Fruit fly (Drosophila melanogaster): ENCODE results near the gene FASN1.

FASN1 gene

dm6 chr2L:3039774-3040173 lies 16.6 kb upstream of the FASN1 start, which contains the start of the genes cnir and CG17221 (continued):
- TF ChIP-seq h (GFP tag; optimal IDR thresholded peaks at IDR 0.05): peak; percentile 85
- no peak for TF ChIP-seq Dfd (GFP tag; optimal IDR thresholded peaks at IDR 0.05)

dm6 chr2L:3041918-3042615 lies 14.3 kb upstream of the FASN1 start, which contains the start of gene CG17261:
TSS of gene CG17261 (plus strand) at chr2L:3042551.
- TF ChIP-seq OdsH (GFP tag; optimal IDR thresholded peaks at IDR 0.05): peak; percentile 43
- no peak for TF ChIP-seq Rel (GFP tag; optimal IDR thresholded peaks at IDR 0.05)
- TF ChIP-seq Rel (tag; optimal IDR thresholded peaks at IDR 0.05): peak; percentile 73
- TF ChIP-seq Dfd (GFP tag; optimal IDR thresholded peaks at IDR 0.05): no peak
- peak; percentile 24 for TF ChIP-seq rgr (GFP tag; optimal IDR thresholded peaks at IDR 0.05)
- peak; percentile 49 for TF ChIP-seq fru (GFP tag; optimal IDR thresholded peaks at IDR 0.05)
- TF ChIP-seq dl (GFP tag; optimal IDR thresholded peaks at IDR 0.05; ENCODE audit: insufficient read depth in 1 of 2, partially characterized antibody in 2 of 2): no peak
- peak; percentile 81 for TF ChIP-seq h (GFP tag; optimal IDR thresholded peaks at IDR 0.05)
- peak in 1 of 2 experiments; percentile 73 for TF ChIP-seq foxo (GFP tag; optimal IDR thresholded peaks at IDR 0.05)
- TF ChIP-seq br (GFP tag; optimal IDR thresholded peaks at IDR 0.05): peak; percentile 51
- peak; percentile 20 for TF ChIP-seq psq (GFP tag; optimal IDR thresholded peaks at IDR 0.05)
- TF ChIP-seq CG32264 (GFP tag; optimal IDR thresholded peaks at IDR 0.05): no peak
- no peak for TF ChIP-seq dsf (GFP tag; optimal IDR thresholded peaks at IDR 0.05; ENCODE audit: borderline replicate concordance)

- TF ChIP-seq Dif (GFP tag; optimal IDR thresholded peaks at IDR 0.05; ENCODE audit: partially characterized antibody) (no peak), Jra (GFP tag; optimal IDR thresholded peaks at IDR 0.05) (no peak), Sp1 (GFP tag; optimal IDR thresholded peaks at IDR 0.05) (no peak), Mio (GFP tag; optimal IDR thresholded peaks at IDR 0.05) (no peak), foxo (GFP tag; optimal IDR thresholded peaks at IDR 0.05) (no peak), CG9705 (GFP tag; optimal IDR thresholded peaks at IDR 0.05) (no peak), Myc (optimal IDR thresholded peaks at IDR 0.05) (no peak)
These were observed 12.8 kb upstream of the FASN1 start, which contains the start of gene FASN2 for dm6 chr2L:3043647-3044046. TSS of gene FASN2 (plus strand) at chr2L:3043947.

dm6 chr2L:3044660-3045504 lies 11.5 kb upstream of the FASN1 start:
- TF ChIP-seq h (GFP tag; optimal IDR thresholded peaks at IDR 0.05) (peak; percentile 51), N (GFP tag; optimal IDR thresholded peaks at IDR 0.05) (no peak), Rel (GFP tag; optimal IDR thresholded peaks at IDR 0.05) (no peak), Rel (tag; optimal IDR thresholded peaks at IDR 0.05) (peak; percentile 95), Hr83 (GFP tag; optimal IDR thresholded peaks at IDR 0.05; ENCODE audit: poor library complexity, severe bottlenecking) (peak; percentile 2)

- TF ChIP-seq jim (GFP tag; optimal IDR thresholded peaks at IDR 0.05): no peak
- TF ChIP-seq Vsx2 (GFP tag; optimal IDR thresholded peaks at IDR 0.05; ENCODE audit: partially characterized antibody): no peak
- no peak for TF ChIP-seq brk (GFP tag; optimal IDR thresholded peaks at IDR 0.05)
- peak; percentile 51 for TF ChIP-seq psq (GFP tag; optimal IDR thresholded peaks at IDR 0.05)
- TF ChIP-seq dmrt93B (GFP tag; optimal IDR thresholded peaks at IDR 0.05): peak; percentile 55
- TF ChIP-seq sv (GFP tag; optimal IDR thresholded peaks at IDR 0.05): peak; percentile 60
- TF ChIP-seq ey (GFP tag; optimal IDR thresholded peaks at IDR 0.05): peak; percentile 58
- TF ChIP-seq Sp1 (GFP tag; optimal IDR thresholded peaks at IDR 0.05): peak; percentile 66
- peak; percentile 67 for TF ChIP-seq OdsH (GFP tag; optimal IDR thresholded peaks at IDR 0.05)
- TF ChIP-seq Hr78 (GFP tag; optimal IDR thresholded peaks at IDR 0.05): no peak
- no peak for TF ChIP-seq CrebA (GFP tag; optimal IDR thresholded peaks at IDR 0.05; ENCODE audit: borderline replicate concordance)
- TF ChIP-seq Jra (GFP tag; optimal IDR thresholded peaks at IDR 0.05): no peak
- no peak for TF ChIP-seq Hnf4 (GFP tag; optimal IDR thresholded peaks at IDR 0.05)
- TF ChIP-seq Abd-B (GFP tag; optimal IDR thresholded peaks at IDR 0.05): no peak
- peak; percentile 26 for TF ChIP-seq HLH106 (tag; optimal IDR thresholded peaks at IDR 0.05)
- TF ChIP-seq br (GFP tag; optimal IDR thresholded peaks at IDR 0.05): peak; percentile 53
- peak; percentile 72 for TF ChIP-seq fru (GFP tag; optimal IDR thresholded peaks at IDR 0.05)
- no peak for TF ChIP-seq Hr83 (GFP tag; optimal IDR thresholded peaks at IDR 0.05; ENCODE audit: poor library complexity, severe bottlenecking)
- no peak for TF ChIP-seq tai (GFP tag; optimal IDR thresholded peaks at IDR 0.05)
- no peak for TF ChIP-seq Dfd (GFP tag; optimal IDR thresholded peaks at IDR 0.05)
- TF ChIP-seq lola (GFP tag; optimal IDR thresholded peaks at IDR 0.05): no peak
- peak; percentile 47 for TF ChIP-seq rgr (GFP tag; optimal IDR thresholded peaks at IDR 0.05)
- peak; percentile 38 for TF ChIP-seq h (GFP tag; optimal IDR thresholded peaks at IDR 0.05)
- TF ChIP-seq woc (GFP tag; optimal IDR thresholded peaks at IDR 0.05): peak; percentile 95
- TF ChIP-seq pan (optimal IDR thresholded peaks at IDR 0.05): no peak
- TF ChIP-seq N (GFP tag; optimal IDR thresholded peaks at IDR 0.05): no peak
- TF ChIP-seq CG9705 (GFP tag; optimal IDR thresholded peaks at IDR 0.05): peak; percentile 33
- TF ChIP-seq foxo (GFP tag; optimal IDR thresholded peaks at IDR 0.05): peak in 1 of 2 experiments; percentile 70
These were observed 519 bp upstream of the FASN1 start for dm6 chr2L:3055710-3056447.
